Worm (Caenorhabditis elegans): Measurements from ENCODE around the gene pas-7.

DNA sequence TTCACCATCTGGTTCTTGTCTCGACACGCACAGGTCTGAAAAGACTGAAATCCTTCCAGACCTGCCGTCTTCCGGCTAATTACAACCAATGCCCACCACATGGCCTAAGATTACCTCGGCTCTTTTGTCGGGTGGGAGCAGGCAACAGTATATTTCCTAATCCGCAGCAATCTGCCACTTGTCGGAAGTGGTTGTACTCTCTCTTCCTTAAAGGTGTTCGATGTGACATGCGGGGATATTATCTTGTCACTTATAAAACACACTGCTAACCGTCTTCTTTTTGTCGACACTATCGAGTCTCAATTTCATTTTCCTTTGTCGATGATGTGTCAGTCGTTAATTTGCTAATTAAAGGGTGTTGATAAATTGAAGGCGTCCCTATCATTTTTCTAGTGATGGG is 44.4 kb upstream of the pas-7 start, which contains the start of gene F27E5.3:
- no peak for TF ChIP-seq tra-4 (tag; optimal IDR thresholded peaks at IDR 0.05)
- no peak for TF ChIP-seq ama-1 (optimal IDR thresholded peaks at IDR 0.05)
- TF ChIP-seq ets-7 (tag; optimal IDR thresholded peaks at IDR 0.05), result no peak
- TF ChIP-seq ceh-13 (GFP tag; optimal IDR thresholded peaks at IDR 0.05), result no peak
- TF ChIP-seq B0310.2 (tag; optimal IDR thresholded peaks at IDR 0.05), result no peak
